Fruit fly (Drosophila melanogaster): ENCODE measurements around the gene Dredd.

DNA sequence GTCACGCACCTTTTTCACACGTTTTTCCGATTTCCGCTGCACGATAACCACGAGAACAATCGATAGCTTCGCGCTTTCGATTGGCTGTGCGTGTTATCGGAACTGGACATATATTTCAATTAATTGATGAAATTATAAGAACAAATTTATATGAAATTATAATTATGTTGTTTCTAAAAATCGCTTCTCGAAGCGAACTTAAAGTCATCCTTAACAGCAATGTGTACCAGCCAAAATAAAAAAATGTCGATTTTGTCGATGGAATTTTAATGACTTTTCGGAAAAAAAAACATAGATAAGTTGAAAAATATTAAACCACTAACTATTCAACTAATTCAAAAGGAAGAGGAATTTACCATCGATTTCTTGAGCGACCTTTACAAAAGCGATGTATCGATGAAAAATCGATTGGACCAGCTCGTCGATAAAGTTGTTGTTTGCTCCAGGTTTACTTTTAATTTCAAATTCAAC is 10.2 kb downstream of the Dredd start, which contains the start of the genes CG13364 and Hinfp:
- TF ChIP-seq kay (GFP tag; ENCODE audit: borderline replicate concordance) = no peak
- no peak for TF ChIP-seq Hr96 (GFP tag; optimal IDR thresholded peaks at IDR 0.05)

Measured in whole organism, adult.